Fruit fly (Drosophila melanogaster) whole organism, embryonic: Measurements from ENCODE around the gene CG16758.

Experiments
- CG11247 ChIP-seq: fragments of 200-800 bp; sonication (Bioruptor generic); IDR thresholded peaks from 2 replicates; pipeline ENCODE4 v1.3.6; 2022; ENCODE audit warnings: missing biosample characterization, missing genetic modification characterization
- CG11504 ChIP-seq: fragments of 200-800 bp; sonication (Bioruptor generic); optimal IDR thresholded peaks from 3 replicates; lab custom pipeline; 2019; ENCODE audit warnings: missing biosample characterization, mild to moderate bottlenecking, missing genetic modification characterization, moderate library complexity
- CG11723 ChIP-seq: fragments of 200-800 bp; sonication (Bioruptor generic); optimal IDR thresholded peaks from 2 replicates; lab custom pipeline; 2017; ENCODE audit warnings: missing biosample characterization, mild to moderate bottlenecking, missing genetic modification characterization
- CG12299 ChIP-seq: fragments of 200-800 bp; sonication (Bioruptor generic); optimal IDR thresholded peaks from 2 replicates; lab custom pipeline; 2018; ENCODE audit warnings: missing biosample characterization, mild to moderate bottlenecking, missing genetic modification characterization
- CG12391 ChIP-seq: fragments of 200-800 bp; sonication (Bioruptor generic); optimal IDR thresholded peaks from 3 replicates; lab custom pipeline; 2018; ENCODE audit warnings: missing biosample characterization, mild to moderate bottlenecking, missing genetic modification characterization, moderate library complexity
- CG14014 ChIP-seq: fragments of 200-800 bp; sonication (Bioruptor generic); IDR thresholded peaks from 2 replicates; pipeline ENCODE4 v1.3.6; 2022; ENCODE audit warnings: missing biosample characterization, missing genetic modification characterization
- CG14441 ChIP-seq: fragments of 200-800 bp; sonication (Bioruptor generic); IDR thresholded peaks from 2 replicates; pipeline ENCODE4 v1.3.6; 2022; ENCODE audit warnings: missing biosample characterization, missing genetic modification characterization
- CG14667 ChIP-seq: fragments of 200-800 bp; sonication (Bioruptor generic); IDR thresholded peaks from 2 replicates; pipeline ENCODE4 v1.3.6; 2022; ENCODE audit warnings: missing biosample characterization, missing genetic modification characterization
- CG1602 ChIP-seq: fragments of 200-800 bp; sonication (Bioruptor generic); optimal IDR thresholded peaks from 3 replicates; lab custom pipeline; 2016; ENCODE audit warnings: missing biosample characterization, missing genetic modification characterization
- CG18262 ChIP-seq: fragments of 200-800 bp; optimal IDR thresholded peaks from 3 replicates; lab custom pipeline; 2019; ENCODE audit warnings: missing biosample characterization, mild to moderate bottlenecking, missing genetic modification characterization, moderate library complexity
- CG18599 ChIP-seq: fragments of 200-800 bp; sonication (Bioruptor generic); optimal IDR thresholded peaks from 3 replicates; lab custom pipeline; 2017; ENCODE audit warnings: missing biosample characterization, missing genetic modification characterization, mild to moderate bottlenecking, moderate library complexity, missing genetic modification reagents
- CG31224 ChIP-seq: fragments of 200-800 bp; sonication (Bioruptor generic); IDR thresholded peaks from 2 replicates; pipeline ENCODE4 v1.3.6; 2022; ENCODE audit warnings: missing biosample characterization, missing genetic modification characterization
- CG32767 ChIP-seq: fragments of 200-800 bp; sonication (Bioruptor generic); IDR thresholded peaks from 2 replicates; pipeline ENCODE4 v1.3.6; 2022; ENCODE audit warnings: missing biosample characterization, missing genetic modification characterization
- CG3838 ChIP-seq: fragments of 200-800 bp; sonication (Bioruptor generic); optimal IDR thresholded peaks from 3 replicates; lab custom pipeline; 2016; ENCODE audit warnings: missing biosample characterization, missing genetic modification characterization
- CG6272 ChIP-seq: fragments of 200-800 bp; sonication (Bioruptor generic); IDR thresholded peaks from 2 replicates; pipeline ENCODE4 v1.3.6; 2022; ENCODE audit warnings: missing biosample characterization, missing genetic modification characterization
- CG8281 ChIP-seq: fragments of 200-800 bp; sonication (Bioruptor generic); optimal IDR thresholded peaks from 2 replicates; lab custom pipeline; 2018; ENCODE audit warnings: missing biosample characterization, mild to moderate bottlenecking, missing genetic modification characterization, moderate library complexity
- CG9797 ChIP-seq: fragments of 200-800 bp; sonication (Bioruptor generic); optimal IDR thresholded peaks from 3 replicates; lab custom pipeline; 2018; ENCODE audit warnings: missing biosample characterization, mild to moderate bottlenecking, missing genetic modification characterization
- CG9817 ChIP-seq: fragments of 200-800 bp; sonication (Bioruptor generic); optimal IDR thresholded peaks from 2 replicates; lab custom pipeline; 2018; ENCODE audit warnings: missing biosample characterization, mild to moderate bottlenecking, missing genetic modification characterization, moderate library complexity
- Fer3 ChIP-seq: fragments of 200-800 bp; sonication (Bioruptor generic); optimal IDR thresholded peaks from 2 replicates; lab custom pipeline; 2018; ENCODE audit warnings: missing biosample characterization, mild to moderate bottlenecking, missing genetic modification characterization, moderate library complexity
- Hand ChIP-seq: fragments of 200-800 bp; sonication (Bioruptor generic); optimal IDR thresholded peaks from 2 replicates; lab custom pipeline; 2017; ENCODE audit warnings: mild to moderate bottlenecking, missing biosample characterization, missing genetic modification reagents, missing genetic modification characterization
- Hmr ChIP-seq: fragments of 200-800 bp; sonication (Bioruptor generic); optimal IDR thresholded peaks from 3 replicates; lab custom pipeline; 2017; ENCODE audit warnings: mild to moderate bottlenecking, missing biosample characterization, missing genetic modification reagents, missing genetic modification characterization
- Hr51 ChIP-seq, 2 experiments: fragments of 200-800 bp; sonication (Bioruptor generic); optimal IDR thresholded peaks; 2 replicates in 1 of 2; 3 replicates in 1 of 2; lab custom pipeline; 2016 to 2018; ENCODE audit warnings: missing biosample characterization in 2 of 2, missing genetic modification characterization in 2 of 2, mild to moderate bottlenecking in 1 of 2, moderate library complexity in 1 of 2
- Hsf ChIP-seq: fragments of 200-800 bp; sonication (Bioruptor generic); optimal IDR thresholded peaks from 3 replicates; lab custom pipeline; 2016; ENCODE audit warnings: missing biosample characterization, missing genetic modification characterization
- Lim3 ChIP-seq: fragments of 200-800 bp; sonication (Bioruptor generic); IDR thresholded peaks from 2 replicates; pipeline ENCODE4 v1.3.6; 2022; ENCODE audit warnings: missing biosample characterization, missing genetic modification characterization
- Meics ChIP-seq: fragments of 200-800 bp; sonication (Bioruptor generic); optimal IDR thresholded peaks from 2 replicates; lab custom pipeline; 2017; ENCODE audit warnings: missing biosample characterization, mild to moderate bottlenecking, missing genetic modification characterization
- Nf-YA ChIP-seq: fragments of 200-800 bp; sonication (Bioruptor generic); IDR thresholded peaks from 2 replicates; pipeline ENCODE4 v1.3.6; 2022; ENCODE audit warnings: missing biosample characterization, missing genetic modification characterization
- Oli ChIP-seq: fragments of 200-800 bp; sonication (Bioruptor generic); optimal IDR thresholded peaks from 2 replicates; lab custom pipeline; 2018; ENCODE audit warnings: missing biosample characterization, mild to moderate bottlenecking, missing genetic modification characterization, moderate library complexity
- Pdp1 ChIP-seq, 2 experiments: fragments of 200-800 bp; sonication (Bioruptor generic); optimal IDR thresholded peaks; 3 replicates each; lab custom pipeline; 2016; ENCODE audit warnings: missing biosample characterization in 2 of 2, missing genetic modification characterization in 2 of 2, mild to moderate bottlenecking in 1 of 2, moderate library complexity in 1 of 2
- Ptx1 ChIP-seq: fragments of 200-800 bp; sonication (Bioruptor generic); IDR thresholded peaks from 2 replicates; pipeline ENCODE4 v1.3.6; 2022; ENCODE audit warnings: missing biosample characterization, missing genetic modification characterization
- Xbp1 ChIP-seq: fragments of 200-800 bp; sonication (Bioruptor generic); optimal IDR thresholded peaks from 3 replicates; lab custom pipeline; 2016; ENCODE audit warnings: missing biosample characterization, mild to moderate bottlenecking, missing genetic modification characterization
- az2 ChIP-seq: fragments of 200-800 bp; sonication (Bioruptor generic); optimal IDR thresholded peaks from 3 replicates; lab custom pipeline; 2016; ENCODE audit warnings: missing biosample characterization, missing genetic modification characterization
- bigmax ChIP-seq: fragments of 200-800 bp; sonication (Bioruptor generic); optimal IDR thresholded peaks from 2 replicates; lab custom pipeline; 2018; ENCODE audit warnings: missing biosample characterization, mild to moderate bottlenecking, missing genetic modification characterization
- chn ChIP-seq: fragments of 200-800 bp; sonication (Bioruptor generic); optimal IDR thresholded peaks from 2 replicates; lab custom pipeline; 2016; ENCODE audit warnings: missing biosample characterization, missing genetic modification characterization
- croc ChIP-seq: fragments of 200-800 bp; sonication (Bioruptor generic); conservative IDR thresholded peaks from 3 replicates; pipeline ENCODE4 v1.3.6; 2022; ENCODE audit warnings: missing biosample characterization, missing genetic modification characterization
- cwo ChIP-seq: fragments of 200-800 bp; sonication (Bioruptor generic); optimal IDR thresholded peaks from 3 replicates; lab custom pipeline; 2017; ENCODE audit warnings: missing biosample characterization, missing genetic modification characterization, mild to moderate bottlenecking, moderate library complexity, missing genetic modification reagents
- dan ChIP-seq: fragments of 200-800 bp; sonication (Bioruptor generic); IDR thresholded peaks from 2 replicates; pipeline ENCODE4 v1.3.6; 2022; ENCODE audit warnings: missing biosample characterization, missing genetic modification characterization
- emc ChIP-seq: fragments of 200-800 bp; sonication (Bioruptor generic); optimal IDR thresholded peaks from 2 replicates; lab custom pipeline; 2016; ENCODE audit warnings: missing biosample characterization, missing genetic modification characterization
- fd96Cb ChIP-seq: fragments of 200-800 bp; sonication (Bioruptor generic); optimal IDR thresholded peaks from 2 replicates; lab custom pipeline; 2018; ENCODE audit warnings: missing biosample characterization, mild to moderate bottlenecking, missing genetic modification characterization, moderate library complexity
- gsb ChIP-seq: fragments of 200-800 bp; sonication (Bioruptor generic); IDR thresholded peaks from 2 replicates; pipeline ENCODE4 v1.3.6; 2022; ENCODE audit warnings: missing biosample characterization, missing genetic modification characterization
- her ChIP-seq: fragments of 200-800 bp; sonication (Bioruptor generic); optimal IDR thresholded peaks from 2 replicates; lab custom pipeline; 2016; ENCODE audit warnings: missing biosample characterization, missing genetic modification characterization
- ken ChIP-seq: fragments of 200-800 bp; sonication (Bioruptor generic); IDR thresholded peaks from 3 replicates; pipeline ENCODE4 v1.3.6; 2022; ENCODE audit warnings: missing biosample characterization, missing genetic modification characterization
- lola ChIP-seq, 3 experiments: fragments of >200 bp in 2 of 3; fragments of 200-800 bp in 1 of 3; sonication (Bioruptor generic) in 1 of 3; optimal IDR thresholded peaks; 2 replicates each; lab custom pipeline; 2017 to 2019; ENCODE audit warnings: missing biosample characterization in 3 of 3, missing genetic modification characterization in 3 of 3, mild to moderate bottlenecking in 1 of 3, moderate library complexity in 1 of 3
- pb ChIP-seq: fragments of 200-800 bp; sonication (Bioruptor generic); optimal IDR thresholded peaks from 3 replicates; lab custom pipeline; 2016; ENCODE audit warnings: missing biosample characterization, missing genetic modification characterization
- pzg ChIP-seq: fragments of 200-800 bp; sonication (Bioruptor generic); optimal IDR thresholded peaks from 3 replicates; lab custom pipeline; 2018; ENCODE audit warnings: missing biosample characterization, mild to moderate bottlenecking, missing genetic modification characterization, moderate library complexity
- sens ChIP-seq: fragments of 200-800 bp; sonication (Bioruptor generic); peaks from one replicate; lab custom pipeline; 2016; ENCODE audit warnings: missing biosample characterization, missing genetic modification characterization
- sisA ChIP-seq: fragments of 200-800 bp; sonication (Bioruptor generic); IDR thresholded peaks from 2 replicates; pipeline ENCODE4 v1.3.6; 2022; ENCODE audit warnings: missing biosample characterization, missing genetic modification characterization
- sr ChIP-seq: fragments of 200-800 bp; sonication (Bioruptor generic); IDR thresholded peaks from 3 replicates; pipeline ENCODE4 v1.3.6; 2022; ENCODE audit warnings: missing biosample characterization, missing genetic modification characterization
- tap ChIP-seq: fragments of 200-800 bp; optimal IDR thresholded peaks from 3 replicates; lab custom pipeline; 2019; ENCODE audit warnings: missing biosample characterization, mild to moderate bottlenecking, missing genetic modification characterization, moderate library complexity
- zen2 ChIP-seq: fragments of 200-800 bp; sonication (Bioruptor generic); IDR thresholded peaks from 3 replicates; pipeline ENCODE4 v1.3.6; 2022; ENCODE audit warnings: missing biosample characterization, missing genetic modification characterization; ENCODE audit not compliant: partially characterized antibody
- zfh1 ChIP-seq: fragments of 200-800 bp; sonication (Bioruptor generic); IDR thresholded peaks from 3 replicates; pipeline ENCODE4 v1.3.6; 2022; ENCODE audit warnings: missing biosample characterization, missing genetic modification characterization

Gene CG16758

dm6 chr3L:2532377-2532776 is 29.0 kb upstream of the CG16758 start (continued):
- TF ChIP-seq her (GFP tag; lab: Kevin White, UChicago): no peak
- TF ChIP-seq CG11723 (GFP tag; lab: Kevin White, UChicago): no peak
- TF ChIP-seq CG31224: peak; percentile 49; the same call in 1 of the 2 replicates
- TF ChIP-seq CG12299 (tag; lab: Kevin White, UChicago): no peak
- peak; percentile 12 for TF ChIP-seq CG18262 (tag; lab: Kevin White, UChicago)
- peak; percentile 10 for TF ChIP-seq CG12391 (tag; lab: Kevin White, UChicago)
- TF ChIP-seq Meics (GFP tag; lab: Kevin White, UChicago): peak; percentile 36
- peak; percentile 33; the same call in 2 of the 3 replicates for TF ChIP-seq croc (GFP tag; lab: Robert Waterston, UW)
- TF ChIP-seq ken (GFP tag; lab: Robert Waterston, UW): peak; percentile 63; the same call in 2 of the 3 replicates
- TF ChIP-seq cwo (GFP tag; lab: Kevin White, UChicago): no peak
- no peak for TF ChIP-seq CG3838 (GFP tag; lab: Kevin White, UChicago)
- 0 out of 2 replicates have a peak, but pooled peaks have one; percentile 27 for TF ChIP-seq Lim3 (GFP tag; lab: Robert Waterston, UW)
- TF ChIP-seq Ptx1 (GFP tag; lab: Robert Waterston, UW): peak; percentile 78
- TF ChIP-seq tap (tag; lab: Kevin White, UChicago): peak; percentile 36
- TF ChIP-seq CG11247 (GFP tag; lab: Robert Waterston, UW): peak; percentile 50
- no peak for TF ChIP-seq chn (GFP tag; lab: Kevin White, UChicago)
- no peak for TF ChIP-seq lola (GFP tag; optimal IDR thresholded peaks at IDR 0.05; lab: Kevin White, UChicago)
- TF ChIP-seq gsb: peak; percentile 11; the same call in 1 of the 2 replicates
- no peak for TF ChIP-seq CG18599 (GFP tag; lab: Kevin White, UChicago)
- peak; percentile 18 for TF ChIP-seq az2
- TF ChIP-seq CG14441: peak; percentile 75
- no peak for TF ChIP-seq CG6272
- no peak for TF ChIP-seq CG1602
- TF ChIP-seq emc (GFP tag; lab: Kevin White, UChicago): no peak
- TF ChIP-seq CG32767: peak; percentile 21; the same call in 1 of the 2 replicates
- TF ChIP-seq CG8281 (tag; lab: Kevin White, UChicago): no peak
- TF ChIP-seq Nf-YA (GFP tag; lab: Robert Waterston, UW): 0 out of 2 replicates have a peak, but pooled peaks have one; percentile 35
- TF ChIP-seq CG11504 (tag; lab: Kevin White, UChicago): peak; percentile 53
- peak; percentile 81 for TF ChIP-seq sisA (GFP tag; lab: Robert Waterston, UW)
- TF ChIP-seq zfh1 (GFP tag; lab: Robert Waterston, UW): peak; percentile 79
- peak; percentile 47 for TF ChIP-seq Xbp1
- TF ChIP-seq CG9817 (tag; lab: Kevin White, UChicago): peak; percentile 23
- no peak for TF ChIP-seq pzg (GFP tag; lab: Kevin White, UChicago)
- TF ChIP-seq Hr51 (GFP tag; optimal IDR thresholded peaks at IDR 0.05; lab: Kevin White, UChicago): peak in 1 of 2 experiments; percentile 43
- TF ChIP-seq bigmax (GFP tag; lab: Kevin White, UChicago): no peak
- peak; percentile 2 to 29 for TF ChIP-seq Pdp1 (GFP tag; optimal IDR thresholded peaks at IDR 0.05; lab: Kevin White, UChicago)
- no peak for TF ChIP-seq dan (GFP tag; lab: Robert Waterston, UW)
- no peak for TF ChIP-seq pb (GFP tag; lab: Kevin White, UChicago)
- peak; percentile 15 for TF ChIP-seq Oli (tag; lab: Kevin White, UChicago)
- peak; percentile 19 for TF ChIP-seq Hsf
- TF ChIP-seq zen2 (GFP tag; lab: Robert Waterston, UW): no peak
- peak; percentile 66 for TF ChIP-seq CG14667
- TF ChIP-seq sens: peak; percentile 82
- TF ChIP-seq Hmr (GFP tag; lab: Kevin White, UChicago): no peak
- TF ChIP-seq CG14014: peak; percentile 45; the same call in 1 of the 2 replicates
- peak; percentile 19 for TF ChIP-seq Fer3
- peak; percentile 45 for TF ChIP-seq fd96Cb (tag; lab: Kevin White, UChicago)
- TF ChIP-seq CG9797 (GFP tag; lab: Kevin White, UChicago): no peak
- peak; percentile 9; the same call in 1 of the 3 replicates for TF ChIP-seq sr (GFP tag; lab: Robert Waterston, UW)
- no peak for TF ChIP-seq Hand (GFP tag; lab: Kevin White, UChicago)
